Fruit fly (Drosophila melanogaster) whole organism, embryonic: ENCODE measurements around the gene CG9171.

Experiments used
- Bgb ChIP-seq: fragments of 200-800 bp; sonication (Bioruptor generic); IDR thresholded peaks from 2 replicates; pipeline ENCODE4 v1.3.6; 2022; ENCODE audit warnings: missing biosample characterization, missing genetic modification characterization; ENCODE audit not compliant: partially characterized antibody
- Bteb2 ChIP-seq: fragments of 200-800 bp; sonication (Bioruptor generic); optimal IDR thresholded peaks from 2 replicates; lab custom pipeline; 2016; ENCODE audit warnings: missing biosample characterization, missing genetic modification characterization
- CG10366 ChIP-seq: fragments of 200-800 bp; sonication (Bioruptor generic); IDR thresholded peaks from 2 replicates; pipeline ENCODE4 v1.3.6; 2022; ENCODE audit warnings: missing biosample characterization, missing genetic modification characterization
- CG10431 ChIP-seq: fragments of 200-800 bp; sonication (Bioruptor generic); optimal IDR thresholded peaks from 3 replicates; lab custom pipeline; 2018; ENCODE audit warnings: missing biosample characterization, mild to moderate bottlenecking, missing genetic modification characterization
- CG10654 ChIP-seq: fragments of 200-800 bp; sonication (Bioruptor generic); optimal IDR thresholded peaks from 2 replicates; lab custom pipeline; 2016; ENCODE audit warnings: missing biosample characterization, missing genetic modification characterization
- CG10959 ChIP-seq: fragments of 200-800 bp; sonication (Bioruptor generic); IDR thresholded peaks from 2 replicates; pipeline ENCODE4 v1.3.6; 2022; ENCODE audit warnings: missing biosample characterization, missing genetic modification characterization
- CG13123 ChIP-seq: fragments of 200-800 bp; sonication (Bioruptor generic); optimal IDR thresholded peaks from 2 replicates; lab custom pipeline; 2016; ENCODE audit warnings: missing biosample characterization, missing genetic modification characterization
- CG15514 ChIP-seq: fragments of 200-800 bp; sonication (Bioruptor generic); optimal IDR thresholded peaks from 3 replicates; lab custom pipeline; 2017; ENCODE audit warnings: missing biosample characterization, missing genetic modification characterization, mild to moderate bottlenecking, moderate library complexity, missing genetic modification reagents
- CG15601 ChIP-seq: fragments of 200-800 bp; sonication (Bioruptor generic); optimal IDR thresholded peaks from 3 replicates; lab custom pipeline; 2019; ENCODE audit warnings: missing biosample characterization, mild to moderate bottlenecking, missing genetic modification characterization, moderate library complexity
- CG16815 ChIP-seq: fragments of 200-800 bp; sonication (Bioruptor generic); optimal IDR thresholded peaks from 3 replicates; lab custom pipeline; 2017; ENCODE audit warnings: missing biosample characterization, mild to moderate bottlenecking, missing genetic modification characterization
- CG17359 ChIP-seq: fragments of 200-800 bp; sonication (Bioruptor generic); optimal IDR thresholded peaks from 3 replicates; lab custom pipeline; 2018; ENCODE audit warnings: missing biosample characterization, mild to moderate bottlenecking, missing genetic modification characterization, moderate library complexity
- CG18011 ChIP-seq: fragments of 200-800 bp; sonication (Bioruptor generic); optimal IDR thresholded peaks from 2 replicates; lab custom pipeline; 2017; ENCODE audit warnings: missing biosample characterization, missing genetic modification characterization, mild to moderate bottlenecking, moderate library complexity, missing genotype
- CG2678 ChIP-seq: fragments of 200-800 bp; sonication (Bioruptor generic); optimal IDR thresholded peaks from 3 replicates; lab custom pipeline; 2019; ENCODE audit warnings: missing biosample characterization, mild to moderate bottlenecking, missing genetic modification characterization, moderate library complexity
- CG7963 ChIP-seq: fragments of 200-800 bp; sonication (Bioruptor generic); IDR thresholded peaks from 3 replicates; pipeline ENCODE4 v1.3.6; 2022; ENCODE audit warnings: missing biosample characterization, missing genetic modification characterization; ENCODE audit not compliant: partially characterized antibody
- CG7987 ChIP-seq: fragments of 200-800 bp; sonication (Bioruptor generic); optimal IDR thresholded peaks from 2 replicates; lab custom pipeline; 2018; ENCODE audit warnings: missing biosample characterization, mild to moderate bottlenecking, missing genetic modification characterization, moderate library complexity
- CG9437 ChIP-seq: fragments of 200-800 bp; sonication (Bioruptor generic); optimal IDR thresholded peaks from 2 replicates; lab custom pipeline; 2018; ENCODE audit warnings: missing biosample characterization, mild to moderate bottlenecking, missing genetic modification characterization
- Doc3 ChIP-seq: fragments of 200-800 bp; sonication (Bioruptor generic); IDR thresholded peaks from 3 replicates; pipeline ENCODE4 v1.3.6; 2022; ENCODE audit warnings: missing biosample characterization, missing genetic modification characterization; ENCODE audit not compliant: partially characterized antibody
- Dp ChIP-seq: fragments of 200-800 bp; sonication (Bioruptor generic); optimal IDR thresholded peaks from 2 replicates; lab custom pipeline; 2018; ENCODE audit warnings: missing biosample characterization, mild to moderate bottlenecking, missing genetic modification characterization, moderate library complexity
- Jarid2 ChIP-seq: fragments of 200-800 bp; sonication (Bioruptor generic); optimal IDR thresholded peaks from 3 replicates; lab custom pipeline; 2017; ENCODE audit warnings: mild to moderate bottlenecking, missing biosample characterization, missing genetic modification reagents, missing genetic modification characterization
- Lhr ChIP-seq: fragments of 200-800 bp; sonication (Bioruptor generic); optimal IDR thresholded peaks from 3 replicates; lab custom pipeline; 2017; ENCODE audit warnings: mild to moderate bottlenecking, missing biosample characterization, missing genetic modification reagents, missing genetic modification characterization
- Opbp ChIP-seq: fragments of 200-800 bp; sonication (Bioruptor generic); IDR thresholded peaks from 3 replicates; pipeline ENCODE4 v1.3.6; 2022; ENCODE audit warnings: missing biosample characterization, missing genetic modification characterization; ENCODE audit not compliant: partially characterized antibody
- Sox100B ChIP-seq: fragments of 200-800 bp; sonication (Bioruptor generic); optimal IDR thresholded peaks from 3 replicates; lab custom pipeline; 2018; ENCODE audit warnings: missing biosample characterization, mild to moderate bottlenecking, missing genetic modification characterization
- Sry-β ChIP-seq: fragments of 200-800 bp; sonication (Bioruptor generic); optimal IDR thresholded peaks from 2 replicates; lab custom pipeline; 2018; ENCODE audit warnings: missing biosample characterization, mild to moderate bottlenecking, missing genetic modification characterization, moderate library complexity
- Taf1 ChIP-seq: fragments of 200-800 bp; sonication (Bioruptor generic); IDR thresholded peaks from 2 replicates; pipeline ENCODE4 v1.3.6; 2022; ENCODE audit warnings: missing biosample characterization, missing genetic modification characterization
- ato ChIP-seq: fragments of 200-800 bp; sonication (Bioruptor generic); IDR thresholded peaks from 2 replicates; pipeline ENCODE4 v1.3.6; 2022; ENCODE audit warnings: missing biosample characterization, missing genetic modification characterization; ENCODE audit not compliant: partially characterized antibody
- btn ChIP-seq: fragments of 200-800 bp; sonication (Bioruptor generic); optimal IDR thresholded peaks from 2 replicates; lab custom pipeline; 2016; ENCODE audit warnings: missing biosample characterization, missing genetic modification characterization
- chn ChIP-seq: fragments of 200-800 bp; sonication (Bioruptor generic); optimal IDR thresholded peaks from 2 replicates; lab custom pipeline; 2016; ENCODE audit warnings: missing biosample characterization, missing genetic modification characterization
- disco-r ChIP-seq: fragments of 200-800 bp; sonication (Bioruptor generic); optimal IDR thresholded peaks from 2 replicates; lab custom pipeline; 2016; ENCODE audit warnings: missing biosample characterization, missing genetic modification characterization
- fd64A ChIP-seq: fragments of 200-800 bp; sonication (Bioruptor generic); optimal IDR thresholded peaks from 3 replicates; lab custom pipeline; 2018; ENCODE audit warnings: missing biosample characterization, mild to moderate bottlenecking, missing genetic modification characterization
- grn ChIP-seq: fragments of 200-800 bp; sonication (Bioruptor generic); optimal IDR thresholded peaks from 3 replicates; lab custom pipeline; 2017; ENCODE audit warnings: missing biosample characterization, missing genetic modification characterization
- ham ChIP-seq: fragments of 200-800 bp; sonication (Bioruptor generic); IDR thresholded peaks from 2 replicates; pipeline ENCODE4 v1.3.6; 2022; ENCODE audit warnings: missing biosample characterization, missing genetic modification characterization
- hbn ChIP-seq: fragments of 200-800 bp; sonication (Bioruptor generic); IDR thresholded peaks from 2 replicates; pipeline ENCODE4 v1.3.6; 2022; ENCODE audit warnings: missing biosample characterization, missing genetic modification characterization; ENCODE audit not compliant: partially characterized antibody
- kah ChIP-seq: fragments of 200-800 bp; sonication (Bioruptor generic); optimal IDR thresholded peaks from 2 replicates; lab custom pipeline; 2018; ENCODE audit warnings: missing biosample characterization, mild to moderate bottlenecking, missing genetic modification characterization
- mld ChIP-seq: fragments of 200-800 bp; sonication (Bioruptor generic); IDR thresholded peaks from 3 replicates; pipeline ENCODE4 v1.3.6; 2022; ENCODE audit warnings: missing biosample characterization, missing genetic modification characterization; ENCODE audit not compliant: partially characterized antibody
- nerfin-2 ChIP-seq: fragments of 200-800 bp; sonication (Bioruptor generic); IDR thresholded peaks from 2 replicates; pipeline ENCODE4 v1.3.6; 2022; ENCODE audit warnings: missing biosample characterization, missing genetic modification characterization; ENCODE audit not compliant: partially characterized antibody
- prd ChIP-seq, 3 experiments: fragments of >200 bp in 2 of 3; fragments of 200-800 bp in 1 of 3; sonication (Bioruptor generic) in 1 of 3; optimal IDR thresholded peaks in 2 of 3; IDR thresholded peaks in 1 of 3; 2 replicates in 2 of 3; 3 replicates in 1 of 3; pipeline versions ENCODE4 v1.3.6 to Lab custom; 2017 to 2022; ENCODE audit warnings: missing biosample characterization in 1 of 3, missing genetic modification characterization in 1 of 3
- ranshi ChIP-seq: fragments of 200-800 bp; sonication (Bioruptor generic); IDR thresholded peaks from 2 replicates; pipeline ENCODE4 v1.3.6; 2022; ENCODE audit warnings: missing biosample characterization, missing genetic modification characterization
- sd ChIP-seq: fragments of 200-800 bp; sonication (Bioruptor generic); optimal IDR thresholded peaks from 3 replicates; lab custom pipeline; 2018; ENCODE audit warnings: missing biosample characterization, mild to moderate bottlenecking, missing genetic modification characterization, moderate library complexity
- sens ChIP-seq: fragments of 200-800 bp; sonication (Bioruptor generic); peaks from one replicate; lab custom pipeline; 2016; ENCODE audit warnings: missing biosample characterization, missing genetic modification characterization
- sisA ChIP-seq: fragments of 200-800 bp; sonication (Bioruptor generic); IDR thresholded peaks from 2 replicates; pipeline ENCODE4 v1.3.6; 2022; ENCODE audit warnings: missing biosample characterization, missing genetic modification characterization
- sna ChIP-seq: fragments of 200-800 bp; sonication (Bioruptor generic); IDR thresholded peaks from 2 replicates; pipeline ENCODE4 v1.3.6; 2022; ENCODE audit warnings: missing biosample characterization, missing genetic modification characterization; ENCODE audit not compliant: partially characterized antibody
- tin ChIP-seq: fragments of 200-800 bp; sonication (Bioruptor generic); optimal IDR thresholded peaks from 3 replicates; lab custom pipeline; 2016; ENCODE audit warnings: missing biosample characterization, missing genetic modification characterization
- tio ChIP-seq: fragments of 200-800 bp; sonication (Bioruptor generic); optimal IDR thresholded peaks from 2 replicates; lab custom pipeline; 2017; ENCODE audit warnings: missing biosample characterization, missing genetic modification characterization, inconsistent platforms
- tll ChIP-seq, 2 experiments: fragments of 200-800 bp in 1 of 2; fragments of >200 bp in 1 of 2; sonication (Bioruptor generic) in 1 of 2; optimal IDR thresholded peaks; 2 replicates each; lab custom pipeline; 2017 to 2019; ENCODE audit warnings: missing biosample characterization in 2 of 2, missing genetic modification characterization in 2 of 2, mild to moderate bottlenecking in 1 of 2, moderate library complexity in 1 of 2
- tna ChIP-seq: fragments of 200-800 bp; sonication (Bioruptor generic); IDR thresholded peaks from 2 replicates; pipeline ENCODE4 v1.3.6; 2022; ENCODE audit warnings: missing biosample characterization, missing genetic modification characterization; ENCODE audit not compliant: partially characterized antibody
- vfl ChIP-seq: fragments of 200-800 bp; sonication (Bioruptor generic); optimal IDR thresholded peaks from 2 replicates; lab custom pipeline; 2016; ENCODE audit warnings: missing biosample characterization, missing genetic modification characterization
- vnd ChIP-seq: fragments of 200-800 bp; sonication (Bioruptor generic); IDR thresholded peaks from 3 replicates; pipeline ENCODE4 v1.3.6; 2022; ENCODE audit warnings: missing biosample characterization, missing genetic modification characterization; ENCODE audit not compliant: partially characterized antibody
- zen ChIP-seq: fragments of 200-800 bp; sonication (Bioruptor generic); optimal IDR thresholded peaks from 3 replicates; lab custom pipeline; 2018; ENCODE audit warnings: missing biosample characterization, mild to moderate bottlenecking, missing genetic modification characterization, moderate library complexity

Gene CG9171

dm6 chr2L:5781181-5781580, 18.9 kb downstream of the CG9171 start (continued):
- TF ChIP-seq hbn (GFP tag; lab: Robert Waterston, UW) = no peak
- TF ChIP-seq CG15601 (tag; lab: Kevin White, UChicago) = no peak
- TF ChIP-seq disco-r (GFP tag; lab: Kevin White, UChicago) = no peak
- TF ChIP-seq sens (GFP tag; lab: Kevin White, UChicago) = peak; percentile 1
- no peak for TF ChIP-seq Opbp (GFP tag; lab: Robert Waterston, UW)
- no peak for TF ChIP-seq CG9437 (GFP tag; lab: Kevin White, UChicago)
- peak; percentile 1 for TF ChIP-seq CG17359 (tag; lab: Kevin White, UChicago)
- no peak for TF ChIP-seq Sry-β (GFP tag; lab: Kevin White, UChicago)
- peak; percentile 54; the same call in 1 of the 2 replicates for TF ChIP-seq ato (GFP tag; lab: Robert Waterston, UW)
- no peak for TF ChIP-seq tio (GFP tag; lab: Kevin White, UChicago)
- TF ChIP-seq sna (GFP tag; lab: Robert Waterston, UW) = 0 out of 2 replicates have a peak, but pooled peaks have one; percentile 26
- TF ChIP-seq Taf1 (GFP tag; lab: Robert Waterston, UW) = no peak
- 0 out of 3 replicates have a peak, but pooled peaks have one; percentile 40 for TF ChIP-seq mld (GFP tag; lab: Robert Waterston, UW)
- TF ChIP-seq kah = no peak
- TF ChIP-seq sd (tag; lab: Kevin White, UChicago) = peak; percentile 17
- no peak for TF ChIP-seq CG16815 (GFP tag; lab: Kevin White, UChicago)
- no peak for TF ChIP-seq vfl
- TF ChIP-seq Bteb2 = no peak
- TF ChIP-seq nerfin-2 (GFP tag; lab: Robert Waterston, UW) = peak; percentile 82
- TF ChIP-seq CG7987 (GFP tag; lab: Kevin White, UChicago) = peak; percentile 1
- no peak for TF ChIP-seq Jarid2 (GFP tag; lab: Kevin White, UChicago)
- TF ChIP-seq CG10366 (GFP tag; lab: Robert Waterston, UW) = no peak
- TF ChIP-seq chn (GFP tag; lab: Kevin White, UChicago) = no peak
- no peak for TF ChIP-seq fd64A (GFP tag; lab: Kevin White, UChicago)
- TF ChIP-seq Dp (GFP tag; lab: Kevin White, UChicago) = no peak
- TF ChIP-seq CG18011 (GFP tag; lab: Kevin White, UChicago) = no peak
- TF ChIP-seq btn (GFP tag; lab: Kevin White, UChicago) = no peak
- TF ChIP-seq tll (GFP tag; optimal IDR thresholded peaks at IDR 0.05; lab: Kevin White, UChicago) = no peak
- peak; percentile 78 for TF ChIP-seq tna
- no peak for TF ChIP-seq CG15514 (GFP tag; lab: Kevin White, UChicago)
- TF ChIP-seq tin = no peak
- TF ChIP-seq CG10431 (GFP tag; lab: Kevin White, UChicago) = no peak
- TF ChIP-seq sisA (GFP tag; lab: Robert Waterston, UW) = peak; percentile 28; the same call in 1 of the 2 replicates
- TF ChIP-seq CG13123 (GFP tag; lab: Kevin White, UChicago) = no peak
- TF ChIP-seq Sox100B (GFP tag; lab: Kevin White, UChicago) = no peak
- TF ChIP-seq CG10959 = no peak
- no peak for TF ChIP-seq zen
- no peak for TF ChIP-seq ranshi
- TF ChIP-seq Doc3 (GFP tag; lab: Robert Waterston, UW) = 0 out of 3 replicates have a peak, but pooled peaks have one; percentile 29
- TF ChIP-seq CG7963 (GFP tag; lab: Robert Waterston, UW) = peak; percentile 79
- TF ChIP-seq ham = no peak
- TF ChIP-seq CG10654 (GFP tag; lab: Kevin White, UChicago) = no peak
- no peak for TF ChIP-seq grn (GFP tag; lab: Kevin White, UChicago)
- TF ChIP-seq Bgb (GFP tag; lab: Robert Waterston, UW) = peak; percentile 74
- peak; percentile 39; the same call in 1 of the 3 replicates for TF ChIP-seq vnd (GFP tag; lab: Robert Waterston, UW)
- no peak for TF ChIP-seq prd (optimal IDR thresholded peaks at IDR 0.05; lab: Kevin White, UChicago)
- peak; percentile 15; the same call in 1 of the 3 replicates for TF ChIP-seq prd (GFP tag; IDR thresholded peaks at IDR 0.05; lab: Robert Waterston, UW)
- TF ChIP-seq CG2678 (tag; lab: Kevin White, UChicago) = no peak
- no peak for TF ChIP-seq Lhr
